Worm (Caenorhabditis elegans) whole organism, L4 larva: ENCODE data around the gene Y48B6A.1.

ENCODE experiments used
- D1046.2 ChIP-seq: fragments of 200-800 bp; sonication (Bioruptor generic); IDR thresholded peaks from 2 replicates; pipeline ENCODE4 v1.3.6; 2022; ENCODE audit warnings: missing genetic modification characterization, missing compliant biosample characterization
- ama-1 ChIP-seq: fragments of 150-350 bp; optimal IDR thresholded peaks from 2 replicates; lab custom pipeline; 2014; ENCODE audit warnings: inconsistent platforms, mixed read lengths
- ces-1 ChIP-seq: fragments of 150-350 bp; sonication (generic microtip); optimal IDR thresholded peaks from 4 replicates; lab custom pipeline; 2014; ENCODE audit warnings: missing biosample characterization, missing genetic modification reagents, missing genetic modification characterization
- lin-38 ChIP-seq: fragments of 200-800 bp; sonication (Bioruptor generic); IDR thresholded peaks from 2 replicates; pipeline ENCODE4 v1.3.6; 2022; ENCODE audit warnings: missing genetic modification reagents, missing genetic modification characterization, missing compliant biosample characterization
- lir-3 ChIP-seq: sonication (generic microtip); optimal IDR thresholded peaks from 2 replicates; lab custom pipeline; 2016; ENCODE audit warnings: mild to moderate bottlenecking, missing genetic modification characterization, missing compliant biosample characterization
- nhr-11 ChIP-seq: fragments of 150-350 bp; optimal IDR thresholded peaks from 2 replicates; lab custom pipeline; 2014; ENCODE audit warnings: missing biosample characterization, missing genetic modification characterization
- saeg-2 ChIP-seq: fragments of 200-800 bp; sonication (Bioruptor generic); IDR thresholded peaks from 2 replicates; pipeline ENCODE4 v1.3.6; 2022; ENCODE audit warnings: missing genetic modification reagents, missing genetic modification characterization, missing compliant biosample characterization

DNA sequence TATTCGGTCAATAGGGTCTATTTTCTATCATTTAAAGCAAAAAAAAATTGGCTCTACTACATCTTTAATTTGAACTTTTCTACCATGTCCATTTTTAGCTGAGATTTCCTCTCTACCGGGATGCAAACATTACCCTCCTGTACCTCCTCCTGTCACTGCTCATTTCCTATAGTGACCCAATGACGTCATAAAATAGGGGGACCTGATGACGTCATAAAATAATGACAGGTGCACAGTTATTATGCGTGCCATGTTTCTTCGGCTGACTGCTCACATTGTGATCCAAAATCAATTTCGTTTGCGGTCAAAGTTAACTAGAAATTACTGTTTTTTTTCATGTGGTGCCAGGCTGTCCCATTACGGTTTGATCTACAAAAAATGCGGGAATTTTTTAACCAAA lies 32.8 kb upstream of the Y48B6A.1 start:
- TF ChIP-seq ces-1 = no peak
- TF ChIP-seq saeg-2 (GFP tag; lab: Robert Waterston, UW) = no peak
- TF ChIP-seq ama-1 (lab: Kevin White, UChicago) = no peak
- TF ChIP-seq nhr-11 (tag; lab: Kevin White, UChicago) = no peak
- TF ChIP-seq lir-3 (tag; lab: Kevin White, UChicago) = no peak
- TF ChIP-seq D1046.2 (GFP tag; lab: Robert Waterston, UW) = no peak
- TF ChIP-seq lin-38 (GFP tag; lab: Robert Waterston, UW) = no peak
